Worm (Caenorhabditis elegans) whole organism, young adult: Measurements from ENCODE around the gene F49H6.8.

Source experiments
- B0019.2 ChIP-seq: fragments of 200-800 bp; sonication (Bioruptor generic); conservative IDR thresholded peaks from 2 replicates; pipeline ENCODE4 v1.3.6; 2022; ENCODE audit warnings: missing genetic modification reagents, missing genetic modification characterization, missing compliant biosample characterization
- C06A6.2 ChIP-seq: fragments of 200-800 bp; sonication (Bioruptor generic); conservative IDR thresholded peaks from 2 replicates; pipeline ENCODE4 v1.3.6; 2022; ENCODE audit warnings: missing genetic modification characterization, missing compliant biosample characterization
- C17E4.6 ChIP-seq: fragments of 200-800 bp; sonication (Bioruptor generic); IDR thresholded peaks from 2 replicates; pipeline ENCODE4 v1.3.6; 2022; ENCODE audit warnings: missing genetic modification reagents, missing genetic modification characterization, missing compliant biosample characterization
- F22D6.2 ChIP-seq: sonication (generic microtip); optimal IDR thresholded peaks from 2 replicates; lab custom pipeline; 2016; ENCODE audit warnings: mild to moderate bottlenecking, missing genetic modification characterization, missing compliant biosample characterization
- F33H1.4 ChIP-seq: fragments of 200-800 bp; sonication (Bioruptor generic); IDR thresholded peaks from 2 replicates; pipeline ENCODE4 v1.3.6; 2022; ENCODE audit warnings: missing genetic modification reagents, missing genetic modification characterization, missing compliant biosample characterization
- F57C9.4 ChIP-seq: sonication (generic microtip); optimal IDR thresholded peaks from 2 replicates; lab custom pipeline; 2017; ENCODE audit warnings: mild to moderate bottlenecking, missing genetic modification characterization, missing compliant biosample characterization
- K12H6.12 ChIP-seq: fragments of 200-800 bp; sonication (Bioruptor generic); optimal IDR thresholded peaks from 2 replicates; lab custom pipeline; 2018; ENCODE audit warnings: mild to moderate bottlenecking, missing genetic modification characterization, missing compliant biosample characterization
- Y79H2A.3 ChIP-seq: fragments of 200-800 bp; sonication (Bioruptor generic); conservative IDR thresholded peaks from 2 replicates; pipeline ENCODE4 v1.3.6; 2022; ENCODE audit warnings: missing genetic modification reagents, missing genetic modification characterization, missing compliant biosample characterization
- atf-7 ChIP-seq: sonication (generic microtip); optimal IDR thresholded peaks from 2 replicates; lab custom pipeline; 2017; ENCODE audit warnings: mild to moderate bottlenecking, missing genetic modification characterization, missing compliant biosample characterization
- athp-1 ChIP-seq: sonication (generic microtip); optimal IDR thresholded peaks from 2 replicates; lab custom pipeline; 2017; ENCODE audit warnings: mild to moderate bottlenecking, missing genetic modification characterization, missing compliant biosample characterization
- attf-3 ChIP-seq: fragments of 200-800 bp; sonication (Bioruptor generic); conservative IDR thresholded peaks from 2 replicates; pipeline ENCODE4 v1.3.6; 2022; ENCODE audit warnings: missing genetic modification reagents, missing genetic modification characterization, missing compliant biosample characterization
- bed-1 ChIP-seq: fragments of 200-800 bp; sonication (Bioruptor generic); IDR thresholded peaks from 2 replicates; pipeline ENCODE4 v1.3.6; 2022; ENCODE audit warnings: missing genetic modification reagents, missing genetic modification characterization, missing compliant biosample characterization
- ceh-91 ChIP-seq: fragments of 200-800 bp; sonication (Bioruptor generic); IDR thresholded peaks from 2 replicates; pipeline ENCODE4 v1.3.6; 2022; ENCODE audit warnings: missing genetic modification reagents, missing genetic modification characterization, missing compliant biosample characterization
- ekl-4 ChIP-seq: fragments of 200-800 bp; sonication (Bioruptor generic); IDR thresholded peaks from 2 replicates; pipeline ENCODE4 v1.3.6; 2022; ENCODE audit warnings: missing genetic modification reagents, missing genetic modification characterization, missing compliant biosample characterization
- hrde-1 ChIP-seq: sonication (generic microtip); optimal IDR thresholded peaks from 2 replicates; lab custom pipeline; 2016; ENCODE audit warnings: missing genetic modification characterization, mild to moderate bottlenecking, missing compliant biosample characterization, moderate library complexity, missing genotype, missing genetic modification reagents, borderline replicate concordance
- let-526 ChIP-seq: fragments of 200-800 bp; sonication (Bioruptor generic); IDR thresholded peaks from 2 replicates; pipeline ENCODE4 v1.3.6; 2022; ENCODE audit warnings: missing genetic modification reagents, missing genetic modification characterization, missing compliant biosample characterization
- lin-40 ChIP-seq: sonication (generic microtip); optimal IDR thresholded peaks from 2 replicates; lab custom pipeline; 2016; ENCODE audit warnings: missing genetic modification characterization, mild to moderate bottlenecking, missing compliant biosample characterization, missing genotype, missing genetic modification reagents
- lsy-27 ChIP-seq: sonication (generic microtip); optimal IDR thresholded peaks from 2 replicates; lab custom pipeline; 2017; ENCODE audit warnings: missing genetic modification characterization, mild to moderate bottlenecking, missing compliant biosample characterization, antibody characterized with exemption, missing genotype, borderline replicate concordance; ENCODE audit not compliant: insufficient read depth
- mcd-1 ChIP-seq: fragments of 200-800 bp; sonication (Bioruptor generic); IDR thresholded peaks from 2 replicates; pipeline ENCODE4 v1.3.6; 2022; ENCODE audit warnings: missing genetic modification reagents, missing genetic modification characterization, missing compliant biosample characterization
- mel-28 ChIP-seq: sonication (generic microtip); optimal IDR thresholded peaks from 2 replicates; lab custom pipeline; 2016; ENCODE audit warnings: borderline replicate concordance, mild to moderate bottlenecking, missing genetic modification characterization, missing compliant biosample characterization
- nfya-1 ChIP-seq: sonication (generic microtip); optimal IDR thresholded peaks from 2 replicates; lab custom pipeline; 2017; ENCODE audit warnings: antibody characterized with exemption, missing compliant biosample characterization, missing genetic modification characterization, borderline replicate concordance; ENCODE audit not compliant: insufficient read depth
- nfyb-1 ChIP-seq: fragments of 200-800 bp; sonication (Bioruptor generic); IDR thresholded peaks from 2 replicates; pipeline ENCODE4 v1.3.6; 2022; ENCODE audit warnings: missing genetic modification reagents, missing genetic modification characterization, missing compliant biosample characterization
- nhr-120 ChIP-seq: fragments of 200-800 bp; sonication (Bioruptor generic); IDR thresholded peaks from 2 replicates; pipeline ENCODE4 v1.3.6; 2022; ENCODE audit warnings: missing genetic modification characterization, missing compliant biosample characterization
- nhr-80 ChIP-seq: sonication (generic microtip); optimal IDR thresholded peaks from 2 replicates; lab custom pipeline; 2016; ENCODE audit warnings: missing genetic modification characterization, missing compliant biosample characterization
- nhr-90 ChIP-seq: sonication (generic microtip); optimal IDR thresholded peaks from 2 replicates; lab custom pipeline; 2016; ENCODE audit warnings: missing genotype, mild to moderate bottlenecking, missing genetic modification characterization, missing compliant biosample characterization
- snpc-1.1 ChIP-seq: sonication (generic microtip); optimal IDR thresholded peaks from 2 replicates; lab custom pipeline; 2017; ENCODE audit warnings: missing genetic modification characterization, mild to moderate bottlenecking, missing compliant biosample characterization, antibody characterized with exemption, moderate library complexity, missing genotype, missing genetic modification reagents; ENCODE audit not compliant: insufficient read depth
- snpc-3.4 ChIP-seq: sonication (generic microtip); optimal IDR thresholded peaks from 2 replicates; lab custom pipeline; 2017; ENCODE audit warnings: missing genetic modification characterization, mild to moderate bottlenecking, missing compliant biosample characterization, antibody characterized with exemption, moderate library complexity, missing genotype, missing genetic modification reagents
- snpc-4 ChIP-seq, 5 experiments: fragments of 150-350 bp in 1 of 5; sonication (generic microtip) in 4 of 5; optimal IDR thresholded peaks; 2 replicates each; lab custom pipeline; 2014 to 2018; ENCODE audit warnings: missing genetic modification characterization in 5 of 5, missing biosample characterization in 3 of 5, antibody characterized with exemption in 2 of 5, mild to moderate bottlenecking in 2 of 5, missing compliant biosample characterization in 2 of 5, missing genotype in 2 of 5, moderate library complexity in 2 of 5, missing genetic modification reagents in 1 of 5
- tlf-1 ChIP-seq: fragments of 200-800 bp; sonication (Bioruptor generic); optimal IDR thresholded peaks from 2 replicates; lab custom pipeline; 2018; ENCODE audit warnings: mild to moderate bottlenecking, missing genetic modification characterization, missing compliant biosample characterization
- unc-62 ChIP-seq: fragments of 150-350 bp; optimal IDR thresholded peaks from 2 replicates; lab custom pipeline; 2014; ENCODE audit warnings: missing biosample characterization, missing genetic modification reagents, missing genetic modification characterization
- ztf-3 ChIP-seq: fragments of 200-800 bp; sonication (Bioruptor generic); optimal IDR thresholded peaks from 2 replicates; lab custom pipeline; 2018; ENCODE audit warnings: mild to moderate bottlenecking, missing genetic modification characterization, missing compliant biosample characterization

Gene F49H6.8

ce11 chrV:17022613-17023322 is at the start of gene F49H6.8, which contains the start of gene F49H6.5:
Gene F49H6.8 (minus strand): TSS chrV:17022663.
Gene F49H6.5 (plus strand): TSS chrV:17023241.
- TF ChIP-seq snpc-4 (GFP tag; optimal IDR thresholded peaks at IDR 0.05; lab: Kevin White, UChicago) (no peak), snpc-4 (tag; optimal IDR thresholded peaks at IDR 0.05; lab: Kevin White, UChicago) (peak in 1 of 4 experiments; percentile 40), mcd-1 (GFP tag; lab: Robert Waterston, UW) (no peak), nhr-80 (peak; percentile 37), mel-28 (tag; lab: Kevin White, UChicago) (no peak)
- TF ChIP-seq, all 124 proteins: peak for 2

DNA sequence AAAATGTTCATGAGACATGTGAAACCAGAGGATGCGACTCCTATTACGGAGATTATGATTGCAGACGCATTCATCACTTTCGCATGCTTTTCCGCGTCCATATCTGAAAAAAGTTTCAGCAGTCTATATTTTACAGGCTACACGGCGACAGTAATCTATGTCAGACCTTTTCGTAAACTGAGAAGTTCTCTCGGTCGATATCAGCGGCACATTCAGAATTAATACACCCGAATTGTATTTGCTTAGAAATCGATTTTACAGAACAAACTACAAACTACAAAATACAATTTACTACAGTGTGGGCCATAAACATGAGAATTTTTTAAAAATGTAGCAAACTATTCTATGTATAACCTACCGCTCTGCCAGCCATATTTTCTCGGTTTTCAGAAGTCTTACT is 49.1 kb upstream of the F49H6.8 start, which contains the start of gene srbc-14:
TSS of gene srbc-14 (minus strand) at position 101 of the 400 bp plus-strand sequence.
- TF ChIP-seq tlf-1 (GFP tag; lab: Kevin White, UChicago) (no peak), nhr-90 (tag; lab: Kevin White, UChicago) (no peak), athp-1 (tag; lab: Kevin White, UChicago) (no peak), B0019.2 (GFP tag; lab: Robert Waterston, UW) (no peak), snpc-3.4 (no peak), nfya-1 (tag; lab: Kevin White, UChicago) (no peak), Y79H2A.3 (GFP tag; lab: Robert Waterston, UW) (no peak), snpc-1.1 (tag; lab: Kevin White, UChicago) (no peak), snpc-4 (GFP tag; optimal IDR thresholded peaks at IDR 0.05; lab: Kevin White, UChicago) (no peak), snpc-4 (tag; optimal IDR thresholded peaks at IDR 0.05; lab: Kevin White, UChicago) (no peak), nfyb-1 (GFP tag; lab: Robert Waterston, UW) (no peak), ztf-3 (GFP tag; lab: Kevin White, UChicago) (no peak), ceh-91 (GFP tag; lab: Robert Waterston, UW) (no peak), C06A6.2 (GFP tag; lab: Robert Waterston, UW) (no peak), C17E4.6 (GFP tag; lab: Robert Waterston, UW) (no peak), bed-1 (GFP tag; lab: Robert Waterston, UW) (no peak), atf-7 (tag; lab: Kevin White, UChicago) (no peak), nhr-120 (GFP tag; lab: Robert Waterston, UW) (no peak), lsy-27 (tag; lab: Kevin White, UChicago) (no peak)
- TF ChIP-seq, all 124 proteins: peak for 0

- TF ChIP-seq atf-7 (tag; lab: Kevin White, UChicago) = no peak
- no peak for TF ChIP-seq lin-40 (tag; lab: Kevin White, UChicago)
- no peak for TF ChIP-seq F22D6.2
- TF ChIP-seq hrde-1 (tag; lab: Kevin White, UChicago) = no peak
- no peak for TF ChIP-seq let-526 (GFP tag; lab: Robert Waterston, UW)
- TF ChIP-seq snpc-1.1 (tag; lab: Kevin White, UChicago) = no peak
- no peak for TF ChIP-seq ekl-4 (GFP tag; lab: Robert Waterston, UW)
- no peak for TF ChIP-seq snpc-3.4
- no peak for TF ChIP-seq attf-3
- TF ChIP-seq K12H6.12 (tag; lab: Kevin White, UChicago) = no peak
- TF ChIP-seq F57C9.4 (tag; lab: Kevin White, UChicago) = no peak
- no peak for TF ChIP-seq F33H1.4
- TF ChIP-seq unc-62 (GFP tag; lab: Kevin White, UChicago) = no peak
- TF ChIP-seq, all 124 proteins: peak for 0
Observed at ce11 chrV:17068839-17069238, 46.4 kb upstream of the F49H6.8 start, which contains the start of gene T05E12.8. Gene T05E12.8 (plus strand): TSS chrV:17069139.
